Fruit fly (Drosophila melanogaster) whole organism, embryonic: ENCODE measurements around the gene CG11980.
A peak's percentile ranks its signal among the peaks of the same experiment; 100 is the strongest.

Source experiments
- Antp ChIP-seq: fragments of 200-800 bp; sonication (Bioruptor generic); optimal IDR thresholded peaks from 3 replicates; lab custom pipeline; 2016; ENCODE audit warnings: missing biosample characterization, missing genetic modification characterization
- BtbVII ChIP-seq: fragments of 200-800 bp; sonication (Bioruptor generic); optimal IDR thresholded peaks from 3 replicates; lab custom pipeline; 2017; ENCODE audit warnings: missing biosample characterization, mild to moderate bottlenecking, missing genetic modification characterization
- Bteb2 ChIP-seq: fragments of 200-800 bp; sonication (Bioruptor generic); optimal IDR thresholded peaks from 2 replicates; lab custom pipeline; 2016; ENCODE audit warnings: missing biosample characterization, missing genetic modification characterization
- CG12219 ChIP-seq: fragments of 200-800 bp; sonication (Bioruptor generic); optimal IDR thresholded peaks from 3 replicates; lab custom pipeline; 2018; ENCODE audit warnings: missing biosample characterization, mild to moderate bottlenecking, missing genetic modification characterization
- CG13123 ChIP-seq: fragments of 200-800 bp; sonication (Bioruptor generic); optimal IDR thresholded peaks from 2 replicates; lab custom pipeline; 2016; ENCODE audit warnings: missing biosample characterization, missing genetic modification characterization
- CG13296 ChIP-seq: fragments of 200-800 bp; sonication (Bioruptor generic); optimal IDR thresholded peaks from 3 replicates; lab custom pipeline; 2018; ENCODE audit warnings: missing biosample characterization, mild to moderate bottlenecking, missing genetic modification characterization
- CG15696 ChIP-seq: fragments of 200-800 bp; sonication (Bioruptor generic); optimal IDR thresholded peaks from 2 replicates; lab custom pipeline; 2019; ENCODE audit warnings: missing biosample characterization, mild to moderate bottlenecking, missing genetic modification characterization, moderate library complexity
- CG1792 ChIP-seq: fragments of 200-800 bp; sonication (Bioruptor generic); optimal IDR thresholded peaks from 2 replicates; lab custom pipeline; 2016; ENCODE audit warnings: missing biosample characterization, missing genetic modification characterization
- CG18262 ChIP-seq: fragments of 200-800 bp; optimal IDR thresholded peaks from 3 replicates; lab custom pipeline; 2019; ENCODE audit warnings: missing biosample characterization, mild to moderate bottlenecking, missing genetic modification characterization, moderate library complexity
- CG18599 ChIP-seq: fragments of 200-800 bp; sonication (Bioruptor generic); optimal IDR thresholded peaks from 3 replicates; lab custom pipeline; 2017; ENCODE audit warnings: missing biosample characterization, missing genetic modification characterization, mild to moderate bottlenecking, moderate library complexity, missing genetic modification reagents
- CG2712 ChIP-seq: fragments of 200-800 bp; optimal IDR thresholded peaks from 3 replicates; lab custom pipeline; 2019; ENCODE audit warnings: missing biosample characterization, mild to moderate bottlenecking, missing genetic modification characterization, moderate library complexity
- CG4617 ChIP-seq: fragments of 200-800 bp; sonication (Bioruptor generic); optimal IDR thresholded peaks from 3 replicates; lab custom pipeline; 2016; ENCODE audit warnings: missing biosample characterization, missing genetic modification characterization, borderline replicate concordance
- CG5180 ChIP-seq: fragments of 200-800 bp; sonication (Bioruptor generic); optimal IDR thresholded peaks from 3 replicates; lab custom pipeline; 2017; ENCODE audit warnings: missing biosample characterization, missing genetic modification characterization, mild to moderate bottlenecking, moderate library complexity, missing genetic modification reagents
- CG6654 ChIP-seq: fragments of 200-800 bp; sonication (Bioruptor generic); optimal IDR thresholded peaks from 2 replicates; lab custom pipeline; 2017; ENCODE audit warnings: missing biosample characterization, mild to moderate bottlenecking, missing genetic modification characterization
- CG6683 ChIP-seq: fragments of 200-800 bp; sonication (Bioruptor generic); optimal IDR thresholded peaks from 2 replicates; lab custom pipeline; 2017; ENCODE audit warnings: missing biosample characterization, mild to moderate bottlenecking, missing genetic modification characterization, missing genetic modification reagents
- CG7839 ChIP-seq: fragments of 200-800 bp; sonication (Bioruptor generic); optimal IDR thresholded peaks from 3 replicates; lab custom pipeline; 2018; ENCODE audit warnings: missing biosample characterization, mild to moderate bottlenecking, missing genetic modification characterization, moderate library complexity
- CG8290 ChIP-seq, 3 experiments: fragments of 200-800 bp; sonication (Bioruptor generic); optimal IDR thresholded peaks; 2 replicates each; lab custom pipeline; 2016 to 2019; ENCODE audit warnings: missing biosample characterization in 3 of 3, missing genetic modification characterization in 3 of 3, mild to moderate bottlenecking in 2 of 3, moderate library complexity in 1 of 3
- CG9817 ChIP-seq: fragments of 200-800 bp; sonication (Bioruptor generic); optimal IDR thresholded peaks from 2 replicates; lab custom pipeline; 2018; ENCODE audit warnings: missing biosample characterization, mild to moderate bottlenecking, missing genetic modification characterization, moderate library complexity
- CG9932 ChIP-seq: fragments of 200-800 bp; sonication (Bioruptor generic); IDR thresholded peaks from 2 replicates; pipeline ENCODE4 v1.3.6; 2022; ENCODE audit warnings: missing biosample characterization, missing genetic modification characterization
- Dek ChIP-seq: fragments of 200-800 bp; sonication (Bioruptor generic); optimal IDR thresholded peaks from 3 replicates; lab custom pipeline; 2019; ENCODE audit warnings: missing biosample characterization, mild to moderate bottlenecking, missing genetic modification characterization, moderate library complexity
- Eip74EF ChIP-seq, 2 experiments: fragments of 200-800 bp in 1 of 2; fragments of >200 bp in 1 of 2; sonication (Bioruptor generic) in 1 of 2; optimal IDR thresholded peaks; 2 replicates each; lab custom pipeline; 2017 to 2019; ENCODE audit warnings: missing biosample characterization in 2 of 2, missing genetic modification characterization in 2 of 2, mild to moderate bottlenecking in 1 of 2, moderate library complexity in 1 of 2
- Ets65A ChIP-seq: fragments of 200-800 bp; sonication (Bioruptor generic); peaks from one replicate; lab custom pipeline; 2016; ENCODE audit warnings: missing biosample characterization, missing genetic modification characterization
- Hr3 ChIP-seq: fragments of 200-800 bp; sonication (Bioruptor generic); optimal IDR thresholded peaks from 3 replicates; lab custom pipeline; 2016; ENCODE audit warnings: missing biosample characterization, missing genetic modification characterization
- Jarid2 ChIP-seq: fragments of 200-800 bp; sonication (Bioruptor generic); optimal IDR thresholded peaks from 3 replicates; lab custom pipeline; 2017; ENCODE audit warnings: mild to moderate bottlenecking, missing biosample characterization, missing genetic modification reagents, missing genetic modification characterization
- Med ChIP-seq: fragments of 200-800 bp; sonication (Bioruptor generic); peaks from one replicate; lab custom pipeline; 2016; ENCODE audit warnings: missing biosample characterization, missing genetic modification characterization, mild to moderate bottlenecking, inconsistent platforms, moderate library complexity
- NC2α ChIP-seq: fragments of 200-800 bp; sonication (Bioruptor generic); optimal IDR thresholded peaks from 2 replicates; lab custom pipeline; 2016; ENCODE audit warnings: missing biosample characterization, missing genetic modification characterization
- NfI ChIP-seq: fragments of 200-800 bp; sonication (Bioruptor generic); optimal IDR thresholded peaks from 3 replicates; lab custom pipeline; 2018; ENCODE audit warnings: missing biosample characterization, mild to moderate bottlenecking, missing genetic modification characterization, moderate library complexity
- Oli ChIP-seq: fragments of 200-800 bp; sonication (Bioruptor generic); optimal IDR thresholded peaks from 2 replicates; lab custom pipeline; 2018; ENCODE audit warnings: missing biosample characterization, mild to moderate bottlenecking, missing genetic modification characterization, moderate library complexity
- Pdp1 ChIP-seq, 2 experiments: fragments of 200-800 bp; sonication (Bioruptor generic); optimal IDR thresholded peaks; 3 replicates each; lab custom pipeline; 2016; ENCODE audit warnings: missing biosample characterization in 2 of 2, missing genetic modification characterization in 2 of 2, mild to moderate bottlenecking in 1 of 2, moderate library complexity in 1 of 2
- Sox100B ChIP-seq: fragments of 200-800 bp; sonication (Bioruptor generic); optimal IDR thresholded peaks from 3 replicates; lab custom pipeline; 2018; ENCODE audit warnings: missing biosample characterization, mild to moderate bottlenecking, missing genetic modification characterization
- Ssrp ChIP-seq: fragments of 200-800 bp; sonication (Bioruptor generic); optimal IDR thresholded peaks from 2 replicates; lab custom pipeline; 2018; ENCODE audit warnings: missing biosample characterization, mild to moderate bottlenecking, missing genetic modification characterization, moderate library complexity
- Tbp ChIP-seq: fragments of >200 bp; optimal IDR thresholded peaks from 2 replicates; lab custom pipeline; 2018; ENCODE audit warnings: missing biosample characterization, missing genetic modification characterization
- Usf ChIP-seq: fragments of 200-800 bp; sonication (Bioruptor generic); optimal IDR thresholded peaks from 2 replicates; lab custom pipeline; 2017; ENCODE audit warnings: missing genotype, missing biosample characterization, missing genetic modification characterization
- Xbp1 ChIP-seq: fragments of 200-800 bp; sonication (Bioruptor generic); optimal IDR thresholded peaks from 3 replicates; lab custom pipeline; 2016; ENCODE audit warnings: missing biosample characterization, mild to moderate bottlenecking, missing genetic modification characterization
- bcd ChIP-seq: fragments of 200-800 bp; sonication (Bioruptor generic); optimal IDR thresholded peaks from 2 replicates; lab custom pipeline; 2017; ENCODE audit warnings: missing biosample characterization, mild to moderate bottlenecking, missing genetic modification characterization
- chn ChIP-seq: fragments of 200-800 bp; sonication (Bioruptor generic); optimal IDR thresholded peaks from 2 replicates; lab custom pipeline; 2016; ENCODE audit warnings: missing biosample characterization, missing genetic modification characterization
- ewg ChIP-seq: fragments of 200-800 bp; sonication (Bioruptor generic); optimal IDR thresholded peaks from 3 replicates; lab custom pipeline; 2017; ENCODE audit warnings: mild to moderate bottlenecking, missing biosample characterization, missing genetic modification reagents, missing genetic modification characterization
- fd96Cb ChIP-seq: fragments of 200-800 bp; sonication (Bioruptor generic); optimal IDR thresholded peaks from 2 replicates; lab custom pipeline; 2018; ENCODE audit warnings: missing biosample characterization, mild to moderate bottlenecking, missing genetic modification characterization, moderate library complexity
- ftz-f1 ChIP-seq: fragments of 200-800 bp; sonication (Bioruptor generic); optimal IDR thresholded peaks from 2 replicates; lab custom pipeline; 2016; ENCODE audit warnings: missing biosample characterization, missing genetic modification characterization
- grau ChIP-seq: fragments of 200-800 bp; optimal IDR thresholded peaks from 3 replicates; lab custom pipeline; 2019; ENCODE audit warnings: missing biosample characterization, mild to moderate bottlenecking, missing genetic modification characterization, moderate library complexity
- lilli ChIP-seq: fragments of 200-800 bp; sonication (Bioruptor generic); optimal IDR thresholded peaks from 3 replicates; lab custom pipeline; 2016; ENCODE audit warnings: missing biosample characterization, missing genetic modification characterization
- onecut ChIP-seq: fragments of 200-800 bp; sonication (Bioruptor generic); IDR thresholded peaks from 2 replicates; pipeline ENCODE4 v1.3.6; 2022; ENCODE audit warnings: missing biosample characterization, missing genetic modification characterization
- pho ChIP-seq: fragments of 200-800 bp; sonication (Bioruptor generic); optimal IDR thresholded peaks from 2 replicates; lab custom pipeline; 2016; ENCODE audit warnings: missing biosample characterization, missing genetic modification characterization
- stwl ChIP-seq: fragments of 200-800 bp; sonication (Bioruptor generic); optimal IDR thresholded peaks from 3 replicates; lab custom pipeline; 2018; ENCODE audit warnings: missing biosample characterization, mild to moderate bottlenecking, missing genetic modification characterization, moderate library complexity
- tap ChIP-seq: fragments of 200-800 bp; optimal IDR thresholded peaks from 3 replicates; lab custom pipeline; 2019; ENCODE audit warnings: missing biosample characterization, mild to moderate bottlenecking, missing genetic modification characterization, moderate library complexity
- twi ChIP-seq: fragments of 200-800 bp; optimal IDR thresholded peaks from 2 replicates; lab custom pipeline; 2019; ENCODE audit warnings: missing biosample characterization, mild to moderate bottlenecking, missing genetic modification characterization, moderate library complexity
- zfh2 ChIP-seq: fragments of 200-800 bp; sonication (Bioruptor generic); optimal IDR thresholded peaks from 2 replicates; lab custom pipeline; 2016; ENCODE audit warnings: missing biosample characterization, missing genetic modification characterization

The CG11980 gene

DNA sequence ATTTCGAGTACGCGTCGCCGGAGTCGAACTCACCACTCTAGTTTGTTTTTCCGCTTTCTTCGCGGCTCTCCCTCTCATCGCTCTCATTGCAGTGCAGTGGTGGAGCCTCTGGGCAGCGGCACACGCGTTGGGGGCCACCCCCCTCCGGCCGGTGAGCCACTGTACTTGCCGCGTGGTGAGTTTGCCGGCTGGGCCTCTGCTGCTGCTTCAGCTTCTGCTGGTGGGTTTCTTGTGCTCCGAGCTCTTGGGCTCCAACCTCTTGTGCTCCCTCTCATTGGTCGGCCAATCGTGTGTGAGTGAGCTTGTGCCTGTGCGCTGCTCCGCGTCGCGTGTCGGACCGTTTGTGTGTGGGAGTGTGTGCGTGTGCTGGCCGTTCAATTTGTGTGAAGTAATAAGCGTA, 49.2 kb downstream of the CG11980 start (continued):
- TF ChIP-seq CG1792 (peak; percentile 20), Ets65A (GFP tag; lab: Kevin White, UChicago) (no peak), Tbp (GFP tag; lab: Kevin White, UChicago) (no peak), CG4617 (GFP tag; lab: Kevin White, UChicago) (no peak), Jarid2 (peak; percentile 68)
- TF ChIP-seq, all 482 proteins: peak for 178

DNA sequence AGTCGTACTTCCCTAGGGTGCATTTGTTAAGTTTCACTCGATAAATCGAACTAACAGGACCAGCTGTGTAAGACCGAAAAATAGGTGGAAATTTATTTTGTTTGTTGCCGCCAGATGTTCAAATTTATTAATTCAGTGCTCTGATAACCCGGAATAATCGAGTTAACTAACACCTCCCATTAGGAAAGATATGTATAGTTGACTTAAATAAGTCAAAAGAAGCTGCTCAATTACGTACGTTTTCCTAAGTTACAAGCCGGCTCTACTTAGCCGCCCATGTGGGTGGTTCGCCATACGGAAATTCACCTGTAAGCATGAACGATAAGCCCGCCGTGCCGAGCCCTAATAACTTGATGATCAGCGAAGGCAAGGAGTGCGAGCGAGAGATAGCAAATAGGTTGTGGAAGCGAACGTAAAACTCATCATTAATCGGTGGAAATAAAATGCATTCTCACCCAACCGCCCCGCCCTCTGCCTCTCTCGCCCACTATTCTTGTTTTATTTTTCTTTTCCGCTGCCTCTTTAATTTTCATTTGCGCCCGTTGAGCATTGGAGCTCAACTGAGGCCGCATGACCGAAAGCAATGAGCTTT, 50.1 kb downstream of the CG11980 start:
- TF ChIP-seq BtbVII (GFP tag; lab: Kevin White, UChicago) (peak; percentile 57), CG9932 (GFP tag; lab: Robert Waterston, UW) (no peak), Pdp1 (GFP tag; optimal IDR thresholded peaks at IDR 0.05; lab: Kevin White, UChicago) (peak in 1 of 2 experiments; percentile 19), CG13296 (GFP tag; lab: Kevin White, UChicago) (peak; percentile 30), CG9817 (peak; percentile 38), CG5180 (GFP tag; lab: Kevin White, UChicago) (peak; percentile 55), CG6683 (no peak), Usf (peak; percentile 20), Oli (tag; lab: Kevin White, UChicago) (peak; percentile 67), Ssrp (tag; lab: Kevin White, UChicago) (peak; percentile 38), CG18262 (tag; lab: Kevin White, UChicago) (peak; percentile 66), tap (tag; lab: Kevin White, UChicago) (peak; percentile 25), fd96Cb (tag; lab: Kevin White, UChicago) (peak; percentile 65), pho (peak; percentile 34), zfh2 (peak; percentile 57), CG18599 (peak; percentile 59), Xbp1 (GFP tag; lab: Kevin White, UChicago) (peak; percentile 28), CG8290 (GFP tag; optimal IDR thresholded peaks at IDR 0.05; lab: Kevin White, UChicago) (no peak), CG8290 (tag; optimal IDR thresholded peaks at IDR 0.05; lab: Kevin White, UChicago) (peak in 1 of 2 experiments; percentile 21), Bteb2 (GFP tag; lab: Kevin White, UChicago) (no peak), CG12219 (GFP tag; lab: Kevin White, UChicago) (peak; percentile 27), bcd (GFP tag; lab: Kevin White, UChicago) (peak; percentile 55), ewg (peak; percentile 23), CG6654 (GFP tag; lab: Kevin White, UChicago) (no peak), twi (tag; lab: Kevin White, UChicago) (peak; percentile 11), Antp (GFP tag; lab: Kevin White, UChicago) (peak; percentile 46), chn (GFP tag; lab: Kevin White, UChicago) (no peak), NC2α (peak; percentile 43), CG2712 (tag; lab: Kevin White, UChicago) (peak; percentile 61), Sox100B (peak; percentile 69), CG7839 (peak; percentile 71), NfI (GFP tag; lab: Kevin White, UChicago) (peak; percentile 60), Med (GFP tag; lab: Kevin White, UChicago) (peak; percentile 78), onecut (GFP tag; lab: Robert Waterston, UW) (0 out of 2 replicates have a peak, but pooled peaks have one; percentile 2), grau (tag; lab: Kevin White, UChicago) (peak; percentile 96), stwl (tag; lab: Kevin White, UChicago) (no peak), CG15696 (tag; lab: Kevin White, UChicago) (peak; percentile 23), Hr3 (GFP tag; lab: Kevin White, UChicago) (peak; percentile 45), Eip74EF (GFP tag; optimal IDR thresholded peaks at IDR 0.05; lab: Kevin White, UChicago) (peak in 1 of 2 experiments; percentile 7), Dek (peak; percentile 3), lilli (GFP tag; lab: Kevin White, UChicago) (peak; percentile 35), CG4617 (GFP tag; lab: Kevin White, UChicago) (no peak), CG13123 (no peak), ftz-f1 (GFP tag; lab: Kevin White, UChicago) (no peak)
